Worm (Caenorhabditis elegans) whole organism, mixed stage, embryonic: ENCODE results near the gene dnj-16.

Experiments used
- ceh-39 ChIP-seq: fragments of 150-350 bp; optimal IDR thresholded peaks from 2 replicates; lab custom pipeline; 2014; ENCODE audit warnings: missing biosample characterization, missing genetic modification characterization
- cnd-1 ChIP-seq: fragments of 200-800 bp; sonication (Bioruptor generic); optimal IDR thresholded peaks from 2 replicates; lab custom pipeline; 2018; ENCODE audit warnings: mild to moderate bottlenecking, missing genetic modification characterization, missing compliant biosample characterization
- elt-1 ChIP-seq: sonication (generic microtip); optimal IDR thresholded peaks from 2 replicates; lab custom pipeline; 2017; ENCODE audit warnings: missing genetic modification characterization, mild to moderate bottlenecking, missing compliant biosample characterization, antibody characterized with exemption, moderate library complexity, borderline replicate concordance; ENCODE audit not compliant: insufficient read depth
- elt-3 ChIP-seq: fragments of 150-350 bp; optimal IDR thresholded peaks from 2 replicates; lab custom pipeline; 2014; ENCODE audit warnings: missing biosample characterization, missing genetic modification characterization
- ham-2 ChIP-seq: fragments of 200-800 bp; sonication (Bioruptor generic); optimal IDR thresholded peaks from 2 replicates; lab custom pipeline; 2018; ENCODE audit warnings: mild to moderate bottlenecking, missing genetic modification characterization, missing compliant biosample characterization
- hlh-1 ChIP-seq: fragments of 150-350 bp; optimal IDR thresholded peaks from 2 replicates; lab custom pipeline; 2014; ENCODE audit warnings: missing biosample characterization, missing genetic modification reagents, missing genetic modification characterization
- mab-5 ChIP-seq: fragments of 150-350 bp; optimal IDR thresholded peaks from 2 replicates; lab custom pipeline; 2014; ENCODE audit warnings: missing biosample characterization, missing genetic modification characterization
- mls-2 ChIP-seq: sonication (generic microtip); optimal IDR thresholded peaks from 2 replicates; lab custom pipeline; 2016; ENCODE audit warnings: mild to moderate bottlenecking, missing genetic modification characterization, moderate library complexity, missing compliant biosample characterization
- nhr-237 ChIP-seq: fragments of 150-350 bp; optimal IDR thresholded peaks from 2 replicates; lab custom pipeline; 2014; ENCODE audit warnings: missing biosample characterization, missing genetic modification characterization
- nhr-28 ChIP-seq: fragments of 150-350 bp; optimal IDR thresholded peaks from 2 replicates; lab custom pipeline; 2014; ENCODE audit warnings: missing biosample characterization, missing genetic modification characterization
- unc-39 ChIP-seq: fragments of 150-350 bp; optimal IDR thresholded peaks from 2 replicates; lab custom pipeline; 2014; ENCODE audit warnings: missing biosample characterization, missing genetic modification characterization
- zip-8 ChIP-seq: fragments of 150-350 bp; optimal IDR thresholded peaks from 2 replicates; lab custom pipeline; 2014; ENCODE audit warnings: missing biosample characterization, missing genetic modification characterization

The dnj-16 gene

ce11 chrIII:4240126-4240525 lies 49.2 kb downstream of the dnj-16 start:
- TF ChIP-seq ceh-39 (tag; lab: Kevin White, UChicago) (no peak), hlh-1 (tag; lab: Kevin White, UChicago) (no peak), ham-2 (no peak), zip-8 (tag; lab: Kevin White, UChicago) (no peak), cnd-1 (tag; lab: Kevin White, UChicago) (no peak), nhr-28 (no peak), mab-5 (tag; lab: Kevin White, UChicago) (no peak), unc-39 (tag; lab: Kevin White, UChicago) (no peak), nhr-237 (tag; lab: Kevin White, UChicago) (no peak)
- TF ChIP-seq, all 35 proteins: peak for 0

- no peak for TF ChIP-seq mls-2 (tag; lab: Kevin White, UChicago)
- no peak for TF ChIP-seq unc-39 (tag; lab: Kevin White, UChicago)
- TF ChIP-seq cnd-1 (tag; lab: Kevin White, UChicago): no peak
- TF ChIP-seq mab-5 (tag; lab: Kevin White, UChicago): no peak
- TF ChIP-seq elt-1 (tag; lab: Kevin White, UChicago): peak; percentile 54
These were observed 50.2 kb downstream of the dnj-16 start for ce11 chrIII:4241181-4241580.

DNA sequence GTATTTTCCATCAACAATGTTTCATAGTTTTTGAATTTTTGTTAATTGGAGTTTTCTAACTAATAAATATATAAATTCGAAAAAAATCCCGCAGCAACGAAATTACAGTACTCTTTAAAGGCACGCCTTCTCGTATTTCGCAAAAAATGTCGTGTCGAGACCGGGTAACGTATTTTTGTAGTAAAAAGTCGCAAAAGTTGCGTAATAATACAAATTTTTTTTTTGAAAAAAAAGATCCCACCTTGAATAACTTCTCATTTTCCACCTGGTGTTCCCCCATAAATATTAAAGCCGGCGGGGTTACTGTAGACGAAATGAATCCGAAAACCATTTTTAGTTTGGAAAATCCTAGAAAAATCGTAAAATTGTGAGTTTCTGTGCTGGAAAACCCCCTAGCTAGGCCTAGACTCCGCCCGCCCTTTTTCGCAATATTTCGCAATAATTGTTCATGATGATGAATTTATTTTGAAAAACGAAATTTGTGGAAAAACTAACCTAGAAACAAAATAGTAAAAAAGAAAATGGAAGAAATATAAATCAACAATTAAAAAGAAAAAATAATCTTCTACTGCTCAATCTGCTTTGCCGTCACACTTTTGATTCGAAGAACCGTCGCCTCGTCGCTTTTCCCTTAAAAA lies 51.4 kb downstream of the dnj-16 start, which contains the start of gene F43C1.7:
Gene F43C1.7 (minus strand): TSS at position 351 of the 638 bp plus-strand sequence.
- no peak for TF ChIP-seq elt-3 (tag; lab: Kevin White, UChicago)
- peak; percentile 60 for TF ChIP-seq zip-8 (tag; lab: Kevin White, UChicago)
